Fruit fly (Drosophila melanogaster) whole organism, embryonic: ENCODE results near the gene CG4896.

Source experiments
- Atf3 ChIP-seq: fragments of 200-800 bp; sonication (Bioruptor generic); optimal IDR thresholded peaks from 3 replicates; lab custom pipeline; 2016; ENCODE audit warnings: missing biosample characterization, missing genetic modification characterization
- CG10321 ChIP-seq: fragments of 200-800 bp; sonication (Bioruptor generic); IDR thresholded peaks from 2 replicates; pipeline ENCODE4 v1.3.6; 2022; ENCODE audit warnings: missing biosample characterization, missing genetic modification characterization
- CG11247 ChIP-seq: fragments of 200-800 bp; sonication (Bioruptor generic); IDR thresholded peaks from 2 replicates; pipeline ENCODE4 v1.3.6; 2022; ENCODE audit warnings: missing biosample characterization, missing genetic modification characterization
- CG12769 ChIP-seq: fragments of 200-800 bp; sonication (Bioruptor generic); optimal IDR thresholded peaks from 2 replicates; lab custom pipeline; 2019; ENCODE audit warnings: missing biosample characterization, mild to moderate bottlenecking, missing genetic modification characterization, moderate library complexity
- CG1529 ChIP-seq: fragments of 200-800 bp; sonication (Bioruptor generic); optimal IDR thresholded peaks from 3 replicates; lab custom pipeline; 2018; ENCODE audit warnings: missing biosample characterization, missing genetic modification characterization
- CG1647 ChIP-seq: fragments of 200-800 bp; sonication (Bioruptor generic); optimal IDR thresholded peaks from 3 replicates; lab custom pipeline; 2016; ENCODE audit warnings: missing biosample characterization, missing genetic modification characterization
- CG17829 ChIP-seq: fragments of 200-800 bp; optimal IDR thresholded peaks from 2 replicates; lab custom pipeline; 2019; ENCODE audit warnings: missing biosample characterization, mild to moderate bottlenecking, missing genetic modification characterization, moderate library complexity
- CG18476 ChIP-seq: fragments of 200-800 bp; sonication (Bioruptor generic); optimal IDR thresholded peaks from 2 replicates; lab custom pipeline; 2016; ENCODE audit warnings: missing biosample characterization, mild to moderate bottlenecking, missing genetic modification characterization
- CG2120 ChIP-seq: fragments of 200-800 bp; sonication (Bioruptor generic); optimal IDR thresholded peaks from 3 replicates; lab custom pipeline; 2016; ENCODE audit warnings: missing biosample characterization, missing genetic modification characterization
- CG2199 ChIP-seq: fragments of 200-800 bp; sonication (Bioruptor generic); IDR thresholded peaks from 3 replicates; pipeline ENCODE4 v1.3.6; 2022; ENCODE audit warnings: missing biosample characterization, missing genetic modification characterization
- CG2712 ChIP-seq: fragments of 200-800 bp; optimal IDR thresholded peaks from 3 replicates; lab custom pipeline; 2019; ENCODE audit warnings: missing biosample characterization, mild to moderate bottlenecking, missing genetic modification characterization, moderate library complexity
- CG4360 ChIP-seq: fragments of 200-800 bp; sonication (Bioruptor generic); IDR thresholded peaks from 2 replicates; pipeline ENCODE4 v1.3.6; 2022; ENCODE audit warnings: missing biosample characterization, missing genetic modification characterization
- CG43689 ChIP-seq: fragments of 200-800 bp; sonication (Bioruptor generic); IDR thresholded peaks from 2 replicates; pipeline ENCODE4 v1.3.6; 2022; ENCODE audit warnings: missing biosample characterization, missing genetic modification characterization
- CG4404 ChIP-seq: fragments of 200-800 bp; sonication (Bioruptor generic); IDR thresholded peaks from 2 replicates; pipeline ENCODE4 v1.3.6; 2022; ENCODE audit warnings: missing biosample characterization, missing genetic modification characterization
- CG4730 ChIP-seq: fragments of 200-800 bp; sonication (Bioruptor generic); IDR thresholded peaks from 2 replicates; pipeline ENCODE4 v1.3.6; 2022; ENCODE audit warnings: missing biosample characterization, missing genetic modification characterization
- CG5180 ChIP-seq: fragments of 200-800 bp; sonication (Bioruptor generic); optimal IDR thresholded peaks from 3 replicates; lab custom pipeline; 2017; ENCODE audit warnings: missing biosample characterization, missing genetic modification characterization, mild to moderate bottlenecking, moderate library complexity, missing genetic modification reagents
- CG6175 ChIP-seq: fragments of 200-800 bp; sonication (Bioruptor generic); IDR thresholded peaks from 3 replicates; pipeline ENCODE4 v1.3.6; 2022; ENCODE audit warnings: missing biosample characterization, missing genetic modification characterization
- CG7963 ChIP-seq: fragments of 200-800 bp; sonication (Bioruptor generic); IDR thresholded peaks from 3 replicates; pipeline ENCODE4 v1.3.6; 2022; ENCODE audit warnings: missing biosample characterization, missing genetic modification characterization; ENCODE audit not compliant: partially characterized antibody
- CG8924 ChIP-seq: fragments of 200-800 bp; optimal IDR thresholded peaks from 3 replicates; lab custom pipeline; 2019; ENCODE audit warnings: missing biosample characterization, mild to moderate bottlenecking, missing genetic modification characterization, moderate library complexity
- CG9727 ChIP-seq: fragments of 200-800 bp; sonication (Bioruptor generic); optimal IDR thresholded peaks from 3 replicates; lab custom pipeline; 2017; ENCODE audit warnings: missing biosample characterization, mild to moderate bottlenecking, missing genetic modification characterization
- Eip74EF ChIP-seq, 2 experiments: fragments of 200-800 bp in 1 of 2; fragments of >200 bp in 1 of 2; sonication (Bioruptor generic) in 1 of 2; optimal IDR thresholded peaks; 2 replicates each; lab custom pipeline; 2017 to 2019; ENCODE audit warnings: missing biosample characterization in 2 of 2, missing genetic modification characterization in 2 of 2, mild to moderate bottlenecking in 1 of 2, moderate library complexity in 1 of 2
- Ets97D ChIP-seq: fragments of 200-800 bp; sonication (Bioruptor generic); optimal IDR thresholded peaks from 3 replicates; lab custom pipeline; 2016; ENCODE audit warnings: missing biosample characterization, missing genetic modification characterization
- H2.0 ChIP-seq: fragments of 200-800 bp; sonication (Bioruptor generic); IDR thresholded peaks from 2 replicates; pipeline ENCODE4 v1.3.6; 2022; ENCODE audit warnings: missing biosample characterization, missing genetic modification characterization
- HmgD ChIP-seq: fragments of 200-800 bp; sonication (Bioruptor generic); optimal IDR thresholded peaks from 3 replicates; lab custom pipeline; 2016; ENCODE audit warnings: missing biosample characterization, missing genetic modification characterization
- Hr3 ChIP-seq: fragments of 200-800 bp; sonication (Bioruptor generic); optimal IDR thresholded peaks from 3 replicates; lab custom pipeline; 2016; ENCODE audit warnings: missing biosample characterization, missing genetic modification characterization
- Med ChIP-seq: fragments of 200-800 bp; sonication (Bioruptor generic); peaks from one replicate; lab custom pipeline; 2016; ENCODE audit warnings: missing biosample characterization, missing genetic modification characterization, mild to moderate bottlenecking, inconsistent platforms, moderate library complexity
- Myb ChIP-seq: fragments of 200-800 bp; sonication (Bioruptor generic); optimal IDR thresholded peaks from 2 replicates; lab custom pipeline; 2016; ENCODE audit warnings: missing biosample characterization, missing genetic modification characterization
- Neu2 ChIP-seq: fragments of 200-800 bp; sonication (Bioruptor generic); optimal IDR thresholded peaks from 3 replicates; lab custom pipeline; 2016; ENCODE audit warnings: missing biosample characterization, missing genetic modification characterization, borderline replicate concordance
- Oaz ChIP-seq: fragments of 200-800 bp; sonication (Bioruptor generic); IDR thresholded peaks from 2 replicates; pipeline ENCODE4 v1.3.6; 2022; ENCODE audit warnings: missing biosample characterization, missing genetic modification characterization
- Pdp1 ChIP-seq, 2 experiments: fragments of 200-800 bp; sonication (Bioruptor generic); optimal IDR thresholded peaks; 3 replicates each; lab custom pipeline; 2016; ENCODE audit warnings: missing biosample characterization in 2 of 2, missing genetic modification characterization in 2 of 2, mild to moderate bottlenecking in 1 of 2, moderate library complexity in 1 of 2
- Sox102F ChIP-seq: fragments of 200-800 bp; sonication (Bioruptor generic); optimal IDR thresholded peaks from 2 replicates; lab custom pipeline; 2018; ENCODE audit warnings: missing biosample characterization, mild to moderate bottlenecking, missing genetic modification characterization, moderate library complexity
- TFAM ChIP-seq: fragments of 200-800 bp; sonication (Bioruptor generic); optimal IDR thresholded peaks from 2 replicates; lab custom pipeline; 2017; ENCODE audit warnings: missing biosample characterization, missing genetic modification characterization, inconsistent platforms
- Usf ChIP-seq: fragments of 200-800 bp; sonication (Bioruptor generic); optimal IDR thresholded peaks from 2 replicates; lab custom pipeline; 2017; ENCODE audit warnings: missing genotype, missing biosample characterization, missing genetic modification characterization
- aop ChIP-seq: fragments of 200-800 bp; sonication (Bioruptor generic); IDR thresholded peaks from 2 replicates; pipeline ENCODE4 v1.3.6; 2022; ENCODE audit warnings: missing biosample characterization, missing genetic modification characterization
- bcd ChIP-seq: fragments of 200-800 bp; sonication (Bioruptor generic); optimal IDR thresholded peaks from 2 replicates; lab custom pipeline; 2017; ENCODE audit warnings: missing biosample characterization, mild to moderate bottlenecking, missing genetic modification characterization
- cad ChIP-seq: fragments of >200 bp; optimal IDR thresholded peaks from 2 replicates; lab custom pipeline; 2017; ENCODE audit warnings: missing biosample characterization, missing genetic modification characterization
- chm ChIP-seq: fragments of 200-800 bp; sonication (Bioruptor generic); IDR thresholded peaks from 2 replicates; pipeline ENCODE4 v1.3.6; 2022; ENCODE audit warnings: missing biosample characterization, missing genetic modification characterization
- crp ChIP-seq, 2 experiments: fragments of 200-800 bp; sonication (Bioruptor generic); optimal IDR thresholded peaks; 2 replicates in 1 of 2; 3 replicates in 1 of 2; lab custom pipeline; 2017; ENCODE audit warnings: missing biosample characterization in 2 of 2, missing genetic modification characterization in 2 of 2, mild to moderate bottlenecking in 1 of 2, moderate library complexity in 1 of 2
- dmrt99B ChIP-seq: fragments of 200-800 bp; sonication (Bioruptor generic); optimal IDR thresholded peaks from 2 replicates; lab custom pipeline; 2018; ENCODE audit warnings: missing biosample characterization, mild to moderate bottlenecking, missing genetic modification characterization, moderate library complexity
- esg ChIP-seq: fragments of 200-800 bp; sonication (Bioruptor generic); conservative IDR thresholded peaks from 2 replicates; pipeline ENCODE4 v1.3.6; 2022; ENCODE audit warnings: missing biosample characterization, missing genetic modification characterization
- gsb ChIP-seq: fragments of 200-800 bp; sonication (Bioruptor generic); IDR thresholded peaks from 2 replicates; pipeline ENCODE4 v1.3.6; 2022; ENCODE audit warnings: missing biosample characterization, missing genetic modification characterization
- gt ChIP-seq: fragments of 200-800 bp; sonication (Bioruptor generic); IDR thresholded peaks from 2 replicates; pipeline ENCODE4 v1.3.6; 2022; ENCODE audit warnings: missing biosample characterization, missing genetic modification characterization
- nom ChIP-seq: fragments of 200-800 bp; sonication (Bioruptor generic); optimal IDR thresholded peaks from 2 replicates; lab custom pipeline; 2017; ENCODE audit warnings: missing biosample characterization, missing genetic modification characterization, mild to moderate bottlenecking, moderate library complexity, missing genetic modification reagents
- row ChIP-seq: fragments of 200-800 bp; sonication (Bioruptor generic); IDR thresholded peaks from 3 replicates; pipeline ENCODE4 v1.3.6; 2022; ENCODE audit warnings: missing biosample characterization, missing genetic modification characterization
- sens ChIP-seq: fragments of 200-800 bp; sonication (Bioruptor generic); peaks from one replicate; lab custom pipeline; 2016; ENCODE audit warnings: missing biosample characterization, missing genetic modification characterization
- sim ChIP-seq: fragments of 200-800 bp; sonication (Bioruptor generic); IDR thresholded peaks from 2 replicates; pipeline ENCODE4 v1.3.6; 2022; ENCODE audit warnings: missing biosample characterization, missing genetic modification characterization
- sob ChIP-seq: fragments of 200-800 bp; sonication (Bioruptor generic); IDR thresholded peaks from 2 replicates; pipeline ENCODE4 v1.3.6; 2022; ENCODE audit warnings: missing biosample characterization, missing genetic modification characterization
- sug ChIP-seq: fragments of 200-800 bp; optimal IDR thresholded peaks from 2 replicates; lab custom pipeline; 2019; ENCODE audit warnings: missing biosample characterization, mild to moderate bottlenecking, missing genetic modification characterization, moderate library complexity
- zen2 ChIP-seq: fragments of 200-800 bp; sonication (Bioruptor generic); IDR thresholded peaks from 3 replicates; pipeline ENCODE4 v1.3.6; 2022; ENCODE audit warnings: missing biosample characterization, missing genetic modification characterization; ENCODE audit not compliant: partially characterized antibody

Gene CG4896

DNA sequence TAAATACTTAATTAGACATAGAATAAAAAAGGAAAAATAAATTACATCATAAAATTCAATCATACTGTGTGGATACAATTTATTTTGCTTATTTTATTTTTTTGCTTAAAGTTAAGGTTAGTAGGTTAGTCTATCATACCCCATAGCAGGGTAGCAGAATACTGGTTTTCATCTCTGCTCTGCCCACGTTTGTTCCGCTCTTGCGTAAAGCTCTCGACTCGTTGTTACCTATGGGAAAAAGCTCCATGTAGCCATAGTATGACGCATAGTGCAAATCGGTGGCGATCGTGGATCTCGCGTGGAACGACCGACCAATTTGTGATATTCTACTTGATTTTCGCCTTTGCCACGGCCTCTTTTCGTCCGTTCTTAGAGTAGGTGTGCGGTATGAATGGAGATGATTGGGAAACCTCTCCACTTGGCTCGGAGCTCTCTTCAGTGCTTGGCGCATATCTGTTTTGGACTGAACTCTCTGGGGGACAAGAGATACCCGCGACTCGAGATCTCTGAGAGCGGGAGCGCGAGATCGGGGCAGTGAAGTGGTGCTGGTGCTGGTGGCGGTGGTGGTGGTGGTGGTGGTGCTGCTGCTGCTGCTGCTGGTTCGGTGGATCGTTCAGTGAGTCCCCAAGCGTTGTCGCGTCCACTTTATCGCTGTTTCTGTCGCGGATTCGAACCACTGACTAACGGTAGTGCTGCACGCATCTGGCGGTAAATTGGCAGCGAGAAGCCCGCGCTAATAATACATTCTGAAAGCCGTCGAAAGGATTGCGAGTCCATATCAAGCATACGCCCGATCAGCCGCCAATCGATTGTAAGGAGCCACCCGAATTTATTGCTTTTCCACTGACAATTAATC, 8.4 kb downstream of the CG4896 start, which contains the start of gene CG5001 (continued):
- no peak for TF ChIP-seq TFAM (GFP tag; lab: Kevin White, UChicago)
- peak; percentile 85 for TF ChIP-seq sug (tag; lab: Kevin White, UChicago)
- TF ChIP-seq CG2199: peak; percentile 42; the same call in 1 of the 3 replicates
- TF ChIP-seq CG18476 (GFP tag; lab: Kevin White, UChicago): peak; percentile 67
- TF ChIP-seq CG6175 (GFP tag; lab: Robert Waterston, UW): peak; percentile 100
- peak; percentile 47; the same call in 1 of the 2 replicates for TF ChIP-seq CG43689 (GFP tag; lab: Robert Waterston, UW)
- TF ChIP-seq CG1647: peak; percentile 64
- peak; percentile 82 for TF ChIP-seq CG4730 (GFP tag; lab: Robert Waterston, UW)
- peak; percentile 93 for TF ChIP-seq sens (GFP tag; lab: Kevin White, UChicago)
- TF ChIP-seq CG8924: peak; percentile 87
- TF ChIP-seq Ets97D: peak; percentile 34
- 0 out of 2 replicates have a peak, but pooled peaks have one; percentile 46 for TF ChIP-seq CG10321 (GFP tag; lab: Robert Waterston, UW)
- TF ChIP-seq Atf3 (GFP tag; lab: Kevin White, UChicago): peak; percentile 28
- no peak for TF ChIP-seq dmrt99B (tag; lab: Kevin White, UChicago)
- TF ChIP-seq esg: peak; percentile 74
- TF ChIP-seq CG4360 (GFP tag; lab: Robert Waterston, UW): no peak
- TF ChIP-seq sob (GFP tag; lab: Robert Waterston, UW): peak; percentile 88
- TF ChIP-seq CG4404 (GFP tag; lab: Robert Waterston, UW): peak; percentile 41; the same call in 1 of the 2 replicates
- peak; percentile 47; the same call in 1 of the 2 replicates for TF ChIP-seq gt (GFP tag; lab: Robert Waterston, UW)
- peak; percentile 73 for TF ChIP-seq CG9727
- TF ChIP-seq Med (GFP tag; lab: Kevin White, UChicago): peak; percentile 94
- TF ChIP-seq CG12769 (tag; lab: Kevin White, UChicago): peak; percentile 90
- TF ChIP-seq chm (GFP tag; lab: Robert Waterston, UW): peak; percentile 82
- TF ChIP-seq CG11247 (GFP tag; lab: Robert Waterston, UW): peak; percentile 88
- TF ChIP-seq HmgD (GFP tag; lab: Kevin White, UChicago): no peak
- TF ChIP-seq nom: peak; percentile 54
- peak; percentile 83 for TF ChIP-seq sim (GFP tag; lab: Robert Waterston, UW)
- TF ChIP-seq CG7963: no peak
- TF ChIP-seq Neu2 (GFP tag; lab: Kevin White, UChicago): no peak
- TF ChIP-seq CG5180 (GFP tag; lab: Kevin White, UChicago): peak; percentile 73
- TF ChIP-seq Hr3 (GFP tag; lab: Kevin White, UChicago): peak; percentile 82
- TF ChIP-seq Eip74EF (GFP tag; optimal IDR thresholded peaks at IDR 0.05; lab: Kevin White, UChicago): peak in 1 of 2 experiments; percentile 85
- peak; percentile 62 to 90 for TF ChIP-seq Pdp1 (GFP tag; optimal IDR thresholded peaks at IDR 0.05; lab: Kevin White, UChicago)
- peak; percentile 72 for TF ChIP-seq gsb (GFP tag; lab: Robert Waterston, UW)
- peak; percentile 93 for TF ChIP-seq CG2712 (tag; lab: Kevin White, UChicago)
- TF ChIP-seq bcd (GFP tag; lab: Kevin White, UChicago): peak; percentile 84
- TF ChIP-seq aop (GFP tag; lab: Robert Waterston, UW): no peak
- peak in 1 of 2 experiments; percentile 30 for TF ChIP-seq crp (GFP tag; optimal IDR thresholded peaks at IDR 0.05; lab: Kevin White, UChicago)
- no peak for TF ChIP-seq cad (GFP tag; lab: Kevin White, UChicago)
- TF ChIP-seq Myb: peak; percentile 15
- peak; percentile 92 for TF ChIP-seq Sox102F (GFP tag; lab: Kevin White, UChicago)
- TF ChIP-seq CG2120: peak; percentile 87
- no peak for TF ChIP-seq CG1529
- peak; percentile 81 for TF ChIP-seq H2.0
- TF ChIP-seq CG17829: peak; percentile 91
- TF ChIP-seq zen2: no peak
- peak; percentile 68 for TF ChIP-seq Oaz (GFP tag; lab: Robert Waterston, UW)
- TF ChIP-seq row (GFP tag; lab: Robert Waterston, UW): peak; percentile 95
- TF ChIP-seq Usf: peak; percentile 30
